Fruit fly (Drosophila melanogaster) whole organism, prepupa: ENCODE measurements around the gene CG17560.

Experiments
- CG10631 ChIP-seq: fragments of 200-800 bp; sonication (Bioruptor generic); optimal IDR thresholded peaks from 2 replicates; lab custom pipeline; 2016; ENCODE audit warnings: missing biosample characterization, missing genetic modification characterization
- CG10669 ChIP-seq: fragments of 200-800 bp; sonication (Bioruptor generic); optimal IDR thresholded peaks from 3 replicates; lab custom pipeline; 2018; ENCODE audit warnings: missing biosample characterization, mild to moderate bottlenecking, missing genetic modification characterization, moderate library complexity
- CG11762 ChIP-seq: fragments of 200-800 bp; sonication (Bioruptor generic); optimal IDR thresholded peaks from 3 replicates; lab custom pipeline; 2016; ENCODE audit warnings: missing biosample characterization, missing genetic modification characterization; ENCODE audit not compliant: insufficient read depth
- CG11902 ChIP-seq: fragments of 200-800 bp; sonication (Bioruptor generic); optimal IDR thresholded peaks from 3 replicates; lab custom pipeline; 2016; ENCODE audit warnings: missing biosample characterization, missing genetic modification characterization
- CG15336 ChIP-seq: fragments of 200-800 bp; sonication (Bioruptor generic); IDR thresholded peaks from 2 replicates; pipeline ENCODE4 v1.3.6; 2022; ENCODE audit warnings: missing biosample characterization, missing genetic modification characterization
- CG1621 ChIP-seq: fragments of 200-800 bp; sonication (Bioruptor generic); optimal IDR thresholded peaks from 3 replicates; lab custom pipeline; 2018; ENCODE audit warnings: missing biosample characterization, mild to moderate bottlenecking, missing genetic modification characterization
- CG16779 ChIP-seq: fragments of 200-800 bp; sonication (Bioruptor generic); optimal IDR thresholded peaks from 3 replicates; lab custom pipeline; 2017; ENCODE audit warnings: missing biosample characterization, mild to moderate bottlenecking, missing genetic modification characterization
- CG3032 ChIP-seq: fragments of 200-800 bp; optimal IDR thresholded peaks from 2 replicates; lab custom pipeline; 2019; ENCODE audit warnings: missing biosample characterization, mild to moderate bottlenecking, missing genetic modification characterization, moderate library complexity
- CG31627 ChIP-seq: fragments of 200-800 bp; sonication (Bioruptor generic); optimal IDR thresholded peaks from 3 replicates; lab custom pipeline; 2016; ENCODE audit warnings: missing biosample characterization, missing genetic modification characterization
- CG32006 ChIP-seq: fragments of 200-800 bp; sonication (Bioruptor generic); optimal IDR thresholded peaks from 3 replicates; lab custom pipeline; 2017; ENCODE audit warnings: missing biosample characterization, mild to moderate bottlenecking, missing genetic modification characterization
- CG34406 ChIP-seq: fragments of 200-800 bp; sonication (Bioruptor generic); optimal IDR thresholded peaks from 3 replicates; lab custom pipeline; 2016; ENCODE audit warnings: missing biosample characterization, missing genetic modification characterization
- CG4318 ChIP-seq: fragments of 200-800 bp; sonication (Bioruptor generic); optimal IDR thresholded peaks from 3 replicates; lab custom pipeline; 2017; ENCODE audit warnings: missing biosample characterization, mild to moderate bottlenecking, missing genetic modification characterization
- CG6163 ChIP-seq: fragments of 200-800 bp; sonication (Bioruptor generic); IDR thresholded peaks from 3 replicates; pipeline ENCODE4 v1.3.6; 2022; ENCODE audit warnings: missing biosample characterization, missing genetic modification characterization
- CG6276 ChIP-seq: fragments of 200-800 bp; sonication (Bioruptor generic); optimal IDR thresholded peaks from 2 replicates; lab custom pipeline; 2017; ENCODE audit warnings: missing biosample characterization, mild to moderate bottlenecking, missing genetic modification characterization
- CG6808 ChIP-seq: fragments of 200-800 bp; sonication (Bioruptor generic); optimal IDR thresholded peaks from 3 replicates; lab custom pipeline; 2017; ENCODE audit warnings: missing biosample characterization, missing genetic modification characterization, mild to moderate bottlenecking, moderate library complexity, missing genetic modification reagents
- CG8319 ChIP-seq: fragments of 200-800 bp; sonication (Bioruptor generic); optimal IDR thresholded peaks from 3 replicates; lab custom pipeline; 2016; ENCODE audit warnings: missing biosample characterization, missing genetic modification characterization
- CG8632 ChIP-seq: fragments of 200-800 bp; sonication (Bioruptor generic); optimal IDR thresholded peaks from 3 replicates; lab custom pipeline; 2016; ENCODE audit warnings: missing biosample characterization, missing genetic modification characterization
- CG9139 ChIP-seq: fragments of 200-800 bp; sonication (Bioruptor generic); optimal IDR thresholded peaks from 3 replicates; lab custom pipeline; 2017; ENCODE audit warnings: missing biosample characterization, mild to moderate bottlenecking, missing genetic modification characterization
- Eip78C ChIP-seq: fragments of 200-800 bp; sonication (Bioruptor generic); peaks from one replicate; lab custom pipeline; 2016; ENCODE audit warnings: missing biosample characterization, missing genetic modification characterization
- Eip93F ChIP-seq: fragments of 200-800 bp; sonication (Bioruptor generic); optimal IDR thresholded peaks from 2 replicates; lab custom pipeline; 2016; ENCODE audit warnings: missing biosample characterization, mild to moderate bottlenecking, missing genetic modification characterization
- Ets21C ChIP-seq: fragments of 200-800 bp; sonication (Bioruptor generic); optimal IDR thresholded peaks from 3 replicates; lab custom pipeline; 2016; ENCODE audit warnings: missing biosample characterization, missing genetic modification characterization
- Ets96B ChIP-seq: fragments of 200-800 bp; optimal IDR thresholded peaks from 2 replicates; lab custom pipeline; 2019; ENCODE audit warnings: missing biosample characterization, mild to moderate bottlenecking, missing genetic modification characterization, moderate library complexity
- Hr39 ChIP-seq: fragments of 200-800 bp; sonication (Bioruptor generic); optimal IDR thresholded peaks from 2 replicates; lab custom pipeline; 2016; ENCODE audit warnings: missing biosample characterization, missing genetic modification characterization
- Lpt ChIP-seq: fragments of 200-800 bp; sonication (Bioruptor generic); optimal IDR thresholded peaks from 3 replicates; lab custom pipeline; 2016; ENCODE audit warnings: missing biosample characterization, missing genetic modification characterization
- Smox ChIP-seq: fragments of 200-800 bp; sonication (Bioruptor generic); optimal IDR thresholded peaks from 3 replicates; lab custom pipeline; 2016; ENCODE audit warnings: missing biosample characterization, missing genetic modification characterization
- Sox102F ChIP-seq: fragments of 200-800 bp; sonication (Bioruptor generic); optimal IDR thresholded peaks from 2 replicates; lab custom pipeline; 2016; ENCODE audit warnings: missing biosample characterization, mild to moderate bottlenecking, missing genetic modification characterization
- Sox14 ChIP-seq: fragments of 200-800 bp; sonication (Bioruptor generic); optimal IDR thresholded peaks from 3 replicates; lab custom pipeline; 2016; ENCODE audit warnings: missing biosample characterization, missing genetic modification characterization
- Sox15 ChIP-seq: fragments of 200-800 bp; sonication (Bioruptor generic); optimal IDR thresholded peaks from 3 replicates; lab custom pipeline; 2016; ENCODE audit warnings: missing biosample characterization, missing genetic modification characterization
- achi ChIP-seq: fragments of 200-800 bp; sonication (Bioruptor generic); optimal IDR thresholded peaks from 3 replicates; lab custom pipeline; 2016; ENCODE audit warnings: missing biosample characterization, missing genetic modification characterization
- acj6 ChIP-seq: fragments of 200-800 bp; sonication (Bioruptor generic); optimal IDR thresholded peaks from 3 replicates; lab custom pipeline; 2016; ENCODE audit warnings: missing biosample characterization, missing genetic modification characterization
- cyc ChIP-seq: fragments of 200-800 bp; sonication (Bioruptor generic); optimal IDR thresholded peaks from 3 replicates; lab custom pipeline; 2016; ENCODE audit warnings: missing biosample characterization, missing genetic modification characterization
- dac ChIP-seq: fragments of 200-800 bp; sonication (Bioruptor generic); optimal IDR thresholded peaks from 2 replicates; lab custom pipeline; 2017; ENCODE audit warnings: missing biosample characterization, mild to moderate bottlenecking, missing genetic modification characterization
- dsx ChIP-seq: fragments of 200-800 bp; optimal IDR thresholded peaks from 3 replicates; lab custom pipeline; 2019; ENCODE audit warnings: missing biosample characterization, mild to moderate bottlenecking, missing genetic modification characterization, moderate library complexity; ENCODE audit not compliant: poor library complexity, severe bottlenecking
- eg ChIP-seq: fragments of 200-800 bp; sonication (Bioruptor generic); IDR thresholded peaks from 3 replicates; pipeline ENCODE4 v1.3.6; 2022; ENCODE audit warnings: missing biosample characterization, missing genetic modification characterization
- fd59A ChIP-seq: fragments of 200-800 bp; sonication (Bioruptor generic); optimal IDR thresholded peaks from 2 replicates; lab custom pipeline; 2017; ENCODE audit warnings: missing biosample characterization, mild to moderate bottlenecking, missing genetic modification characterization, missing genetic modification reagents
- fd85E ChIP-seq: fragments of 200-800 bp; sonication (Bioruptor generic); optimal IDR thresholded peaks from 3 replicates; lab custom pipeline; 2016; ENCODE audit warnings: missing biosample characterization, missing genetic modification characterization
- fkh ChIP-seq: fragments of 200-800 bp; sonication (Bioruptor generic); optimal IDR thresholded peaks from 3 replicates; lab custom pipeline; 2017; ENCODE audit warnings: missing biosample characterization, mild to moderate bottlenecking, missing genetic modification characterization, moderate library complexity
- lz ChIP-seq: fragments of 200-800 bp; sonication (Bioruptor generic); optimal IDR thresholded peaks from 3 replicates; lab custom pipeline; 2016; ENCODE audit warnings: missing biosample characterization, missing genetic modification characterization
- pdm3 ChIP-seq: fragments of 200-800 bp; sonication (Bioruptor generic); optimal IDR thresholded peaks from 3 replicates; lab custom pipeline; 2016; ENCODE audit warnings: missing biosample characterization, missing genetic modification characterization
- svp ChIP-seq: fragments of 200-800 bp; sonication (Bioruptor generic); peaks from one replicate; lab custom pipeline; 2016; ENCODE audit warnings: missing biosample characterization, missing genetic modification characterization
- vri ChIP-seq: fragments of 200-800 bp; sonication (Bioruptor generic); optimal IDR thresholded peaks from 3 replicates; lab custom pipeline; 2016; ENCODE audit warnings: missing biosample characterization, mild to moderate bottlenecking, missing genetic modification characterization

CG17560 gene

DNA sequence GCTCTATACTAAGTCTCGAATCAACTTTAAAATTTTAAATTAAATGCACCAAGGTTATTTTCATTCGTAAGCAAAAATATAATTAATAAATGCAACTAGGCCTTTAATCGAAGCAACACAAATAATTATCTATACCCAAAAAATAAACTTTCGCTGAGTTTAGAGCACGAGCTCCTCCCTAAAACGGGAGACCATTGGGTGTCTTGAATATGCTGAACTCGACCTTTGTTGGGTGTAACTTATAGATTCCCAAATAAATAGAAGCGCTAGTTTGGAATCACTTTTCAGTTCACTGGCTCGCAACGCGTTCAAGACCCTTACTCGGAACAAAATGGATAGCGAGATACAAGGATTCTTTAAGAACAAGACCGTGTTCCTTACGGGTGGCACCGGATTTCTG, at the start of gene CG17560:
Gene CG17560, plus strand, starts transcription at position 301 of the 400 bp plus-strand sequence.
- TF ChIP-seq achi (no peak), CG6276 (no peak)

DNA sequence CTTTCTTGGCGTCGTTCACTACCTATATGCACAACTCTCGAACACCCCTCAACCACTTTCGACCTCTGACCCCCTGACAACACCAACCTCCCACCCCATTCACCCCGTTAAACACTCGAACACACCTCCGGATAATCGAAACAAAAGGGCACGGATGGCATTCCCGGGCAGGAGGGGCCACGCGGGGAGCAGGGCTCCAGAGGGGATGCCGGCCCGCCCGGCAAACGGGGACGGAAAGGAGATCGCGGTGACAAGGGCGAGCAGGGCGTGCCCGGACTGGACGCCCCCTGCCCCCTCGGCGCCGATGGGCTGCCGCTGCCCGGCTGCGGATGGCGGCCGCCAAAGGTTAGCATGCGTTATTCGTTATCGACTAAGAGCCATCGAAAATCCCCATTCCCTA, 48.4 kb upstream of the CG17560 start:
- no peak for TF ChIP-seq CG32006
- TF ChIP-seq CG6808 (GFP tag; lab: Kevin White, UChicago): no peak
- TF ChIP-seq eg: no peak

DNA sequence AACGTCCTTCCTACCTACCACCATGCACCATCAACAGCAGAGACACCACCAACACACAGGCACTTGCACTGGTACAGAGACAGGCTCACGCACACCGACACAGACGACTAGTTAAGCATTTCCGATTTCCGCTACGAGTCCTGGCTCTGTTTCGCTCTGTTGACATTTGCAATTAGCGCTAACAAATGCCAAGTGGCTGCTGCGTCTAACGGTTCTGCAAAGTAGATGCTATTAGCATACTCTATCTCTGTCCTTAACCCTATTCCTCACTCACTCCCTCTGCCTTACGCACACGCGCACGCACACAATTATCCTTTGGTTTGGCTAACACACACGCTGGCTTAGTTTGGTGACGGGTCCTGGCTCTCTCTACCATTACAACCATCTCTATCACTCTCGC, 47.3 kb upstream of the CG17560 start:
- TF ChIP-seq dsx (GFP tag; lab: Kevin White, UChicago) (no peak), Ets21C (GFP tag; lab: Kevin White, UChicago) (no peak), cyc (no peak), Eip93F (no peak), fd85E (GFP tag; lab: Kevin White, UChicago) (no peak), Hr39 (GFP tag; lab: Kevin White, UChicago) (no peak), CG16779 (tag; lab: Kevin White, UChicago) (no peak), Sox14 (no peak), CG6276 (no peak), fd59A (GFP tag; lab: Kevin White, UChicago) (no peak), CG1621 (tag; lab: Kevin White, UChicago) (no peak)

DNA sequence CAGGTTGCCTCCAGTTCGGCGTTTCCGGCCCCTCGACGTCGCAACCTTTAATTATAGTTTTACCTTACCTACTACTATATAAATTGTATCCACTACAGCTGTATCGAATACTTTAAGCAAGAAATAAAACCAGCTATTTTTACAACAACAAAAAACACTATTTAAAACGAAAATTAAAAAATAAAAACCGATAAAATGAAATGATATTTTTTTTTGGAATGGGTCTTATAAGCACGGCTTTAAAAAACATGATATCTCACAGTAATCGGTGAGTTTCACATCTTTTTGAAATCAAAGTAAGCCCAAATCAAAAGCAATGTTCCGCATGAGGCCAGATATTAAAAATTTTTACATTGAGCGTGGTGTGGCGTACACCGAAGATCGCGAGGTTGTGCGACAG, 46.5 kb upstream of the CG17560 start, which contains the start of gene CG14891:
Gene CG14891, plus strand, starts transcription at position 301 of the 400 bp plus-strand sequence.
- no peak for TF ChIP-seq CG9139 (GFP tag; lab: Kevin White, UChicago)
- TF ChIP-seq CG34406: no peak
- TF ChIP-seq vri (GFP tag; lab: Kevin White, UChicago): no peak
- no peak for TF ChIP-seq dsx (GFP tag; lab: Kevin White, UChicago)
- no peak for TF ChIP-seq cyc
- TF ChIP-seq CG1621 (tag; lab: Kevin White, UChicago): no peak
- no peak for TF ChIP-seq CG11902

DNA sequence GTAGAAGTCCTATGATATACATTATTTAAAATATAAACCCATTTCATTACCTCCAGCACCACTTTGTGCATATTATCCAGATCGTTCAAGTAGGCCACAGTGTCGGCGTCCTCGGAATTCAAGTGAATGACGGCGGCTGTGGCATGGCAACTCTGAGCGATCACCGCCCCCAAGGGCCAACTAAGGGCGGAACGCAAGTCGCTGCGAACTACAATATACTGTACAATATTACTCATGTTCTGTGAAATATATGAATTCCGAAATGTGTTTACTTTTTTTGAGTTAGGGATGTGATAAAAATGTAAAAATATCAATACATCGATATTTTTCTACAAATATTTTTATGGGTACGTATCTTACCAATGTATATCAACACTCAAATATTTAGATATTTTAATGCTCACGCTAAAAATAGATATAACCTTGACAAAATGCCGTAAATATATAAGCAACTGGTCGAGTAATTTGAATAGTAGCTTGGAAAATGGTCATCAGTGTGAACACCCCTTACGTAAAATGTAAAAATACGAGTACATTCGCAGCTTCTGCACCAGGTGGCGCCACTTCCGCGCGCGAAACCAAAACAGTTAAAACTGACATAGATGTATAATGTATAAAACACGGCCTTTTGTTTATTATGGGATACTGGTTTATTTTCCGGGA, 44.1 kb upstream of the CG17560 start, which contains the start of gene CG14903:
Gene CG14903, minus strand, starts transcription at position 270 of the 663 bp plus-strand sequence.
- TF ChIP-seq Ets21C (GFP tag; lab: Kevin White, UChicago) (peak; percentile 12), CG10631 (GFP tag; lab: Kevin White, UChicago) (peak; percentile 2), CG15336 (GFP tag; lab: Robert Waterston, UW) (no peak), eg (no peak), CG6163 (GFP tag; lab: Robert Waterston, UW) (no peak), Ets96B (tag; lab: Kevin White, UChicago) (no peak), CG11902 (peak; percentile 25), CG8632 (no peak), cyc (peak; percentile 42), CG31627 (peak; percentile 50), Smox (GFP tag; lab: Kevin White, UChicago) (peak; percentile 8), CG3032 (tag; lab: Kevin White, UChicago) (no peak), achi (no peak), Hr39 (GFP tag; lab: Kevin White, UChicago) (peak; percentile 35), svp (peak; percentile 71), acj6 (no peak), CG6808 (GFP tag; lab: Kevin White, UChicago) (no peak), CG10669 (GFP tag; lab: Kevin White, UChicago) (no peak), Eip78C (peak; percentile 54), CG1621 (tag; lab: Kevin White, UChicago) (no peak), dac (GFP tag; lab: Kevin White, UChicago) (no peak), CG11762 (GFP tag; lab: Kevin White, UChicago) (no peak), lz (peak; percentile 12), CG4318 (GFP tag; lab: Kevin White, UChicago) (no peak), CG8319 (no peak), CG9139 (GFP tag; lab: Kevin White, UChicago) (no peak), Sox102F (GFP tag; lab: Kevin White, UChicago) (no peak), pdm3 (GFP tag; lab: Kevin White, UChicago) (peak; percentile 13), Lpt (no peak), CG16779 (tag; lab: Kevin White, UChicago) (no peak), fkh (peak; percentile 81), Sox15 (GFP tag; lab: Kevin White, UChicago) (no peak)
